Worm (Caenorhabditis elegans): ENCODE measurements around the gene K08E5.6.

K08E5.6 gene

DNA sequence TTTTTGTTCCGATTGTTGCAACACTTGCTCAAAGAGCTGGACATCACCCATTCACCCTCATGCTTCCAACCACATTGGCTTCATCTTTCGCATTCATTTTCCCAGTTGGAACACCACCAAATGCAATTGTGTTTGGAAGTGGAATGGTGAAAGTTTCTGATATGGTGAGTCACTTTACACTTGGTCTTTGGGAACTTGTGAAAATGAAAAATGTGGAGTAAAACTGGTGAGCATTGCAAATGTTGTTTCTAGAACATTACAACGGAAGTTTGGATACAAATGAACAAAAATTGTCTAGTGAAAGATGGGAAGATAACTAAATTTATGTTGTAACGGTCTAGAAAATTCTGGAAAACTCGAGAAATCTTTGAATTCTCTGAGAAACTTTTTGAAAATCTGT is 15.4 kb downstream of the K08E5.6 start:
- TF ChIP-seq T20F7.1 (GFP tag; optimal IDR thresholded peaks at IDR 0.05) = no peak
- TF ChIP-seq sdz-12 (GFP tag; optimal IDR thresholded peaks at IDR 0.05) = no peak
- no peak for TF ChIP-seq hmg-1.1 (GFP tag; IDR thresholded peaks at IDR 0.05)
- peak; percentile 90 for TF ChIP-seq aha-1 (tag)
- no peak for TF ChIP-seq php-3 (GFP tag; IDR thresholded peaks at IDR 0.05)
- TF ChIP-seq unc-62 (GFP tag; optimal IDR thresholded peaks at IDR 0.05 in 1 of 2) = peak in 1 of 2 experiments; percentile 83
- no peak for TF ChIP-seq unc-62 (tag; optimal IDR thresholded peaks at IDR 0.05)
- TF ChIP-seq nhr-237 (tag; optimal IDR thresholded peaks at IDR 0.05) = no peak
- TF ChIP-seq mes-2 (tag; optimal IDR thresholded peaks at IDR 0.05; ENCODE audit: poor library complexity, severe bottlenecking) = no peak
- TF ChIP-seq zfp-3 (GFP tag; conservative IDR thresholded peaks at IDR 0.05) = no peak
- TF ChIP-seq mxl-2 (GFP tag; conservative IDR thresholded peaks at IDR 0.05) = no peak

ce11 chrIII:10160385-10160784 is 19.6 kb downstream of the K08E5.6 start, which contains the start of the genes K08E5.5 and mua-3:
Gene K08E5.5 (minus strand): TSS chrIII:10160485.
Gene mua-3 (plus strand): TSS chrIII:10160697.
- TF ChIP-seq Y105C5A.15 (GFP tag; IDR thresholded peaks at IDR 0.05) (no peak), unc-62 (GFP tag; optimal IDR thresholded peaks at IDR 0.05 in 1 of 2) (peak in 1 of 2 experiments; percentile 38), unc-62 (tag; optimal IDR thresholded peaks at IDR 0.05) (no peak)

DNA sequence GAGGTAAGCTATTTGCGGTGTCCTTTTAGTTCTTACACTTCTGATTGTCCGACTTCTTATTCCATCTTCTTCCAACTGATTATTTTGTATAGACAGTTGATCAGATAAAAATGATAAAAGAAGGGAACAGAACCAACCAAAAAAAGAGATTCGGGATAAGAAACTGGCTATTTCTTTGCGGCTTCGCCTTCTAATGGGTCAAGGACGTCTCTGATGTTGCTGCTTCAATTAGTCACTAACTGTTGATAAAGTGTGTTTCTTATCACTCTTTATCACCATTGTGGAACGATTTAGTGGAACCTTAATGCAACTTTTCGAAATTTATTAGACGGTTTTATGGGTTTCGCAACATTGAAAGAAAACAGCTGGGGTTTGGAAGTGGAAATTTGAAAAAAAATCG is 29.4 kb downstream of the K08E5.6 start:
- TF ChIP-seq set-16 (GFP tag; IDR thresholded peaks at IDR 0.05) (no peak), fkh-10 (GFP tag; optimal IDR thresholded peaks at IDR 0.05) (no peak), aha-1 (tag) (no peak), mxl-3 (GFP tag; optimal IDR thresholded peaks at IDR 0.05) (peak; percentile 58), duxl-1 (tag; optimal IDR thresholded peaks at IDR 0.05; ENCODE audit: poor library complexity) (no peak), Y105C5A.15 (GFP tag; IDR thresholded peaks at IDR 0.05) (no peak), daf-16 (GFP tag; optimal IDR thresholded peaks at IDR 0.05) (no peak), daf-16 (tag; optimal IDR thresholded peaks at IDR 0.05) (no peak), unc-62 (GFP tag; optimal IDR thresholded peaks at IDR 0.05 in 1 of 2) (no peak), unc-62 (tag; optimal IDR thresholded peaks at IDR 0.05) (no peak), ZK337.2 (GFP tag; IDR thresholded peaks at IDR 0.05) (0 out of 2 replicates have a peak, but pooled peaks have one; percentile 34), nhr-28 (tag; optimal IDR thresholded peaks at IDR 0.05) (peak; percentile 38), lim-7 (GFP tag; IDR thresholded peaks at IDR 0.05) (no peak), snpc-4 (tag; optimal IDR thresholded peaks at IDR 0.05) (no peak), saeg-2 (GFP tag; IDR thresholded peaks at IDR 0.05) (no peak), dmd-6 (GFP tag; IDR thresholded peaks at IDR 0.05) (no peak), mdt-29 (GFP tag; IDR thresholded peaks at IDR 0.05) (no peak), Y75B8A.6 (GFP tag; IDR thresholded peaks at IDR 0.05) (no peak), zag-1 (tag; optimal IDR thresholded peaks at IDR 0.05) (no peak), lin-38 (GFP tag; IDR thresholded peaks at IDR 0.05) (no peak), nhr-237 (tag; optimal IDR thresholded peaks at IDR 0.05) (no peak), egl-43 (GFP tag; IDR thresholded peaks at IDR 0.05) (no peak), sdz-12 (GFP tag; optimal IDR thresholded peaks at IDR 0.05) (no peak), ces-1 (GFP tag; optimal IDR thresholded peaks at IDR 0.05) (no peak), dve-1 (tag; optimal IDR thresholded peaks at IDR 0.05; ENCODE audit: insufficient read depth) (no peak), daf-12 (tag; optimal IDR thresholded peaks at IDR 0.05) (no peak)

DNA sequence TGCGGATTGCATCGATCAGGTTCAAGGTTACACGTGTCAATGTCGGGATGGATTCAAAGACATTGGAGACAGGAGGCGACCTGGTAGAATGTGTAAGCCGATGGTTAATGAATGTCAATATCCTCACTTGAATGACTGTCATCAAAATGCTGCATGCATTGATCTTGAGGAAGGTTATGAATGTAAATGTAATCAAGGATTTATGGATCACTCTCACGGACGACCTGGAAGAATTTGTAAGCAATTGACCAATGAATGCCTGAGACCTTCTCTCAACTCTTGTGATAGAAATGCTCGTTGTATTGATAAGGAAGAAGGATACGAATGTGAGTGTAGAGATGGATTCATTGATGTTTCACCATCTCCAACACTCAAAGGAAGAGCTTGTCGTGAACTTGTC is 37.2 kb downstream of the K08E5.6 start:
- TF ChIP-seq mep-1 (tag; optimal IDR thresholded peaks at IDR 0.05) (no peak), unc-62 (GFP tag; optimal IDR thresholded peaks at IDR 0.05 in 1 of 2) (peak in 1 of 2 experiments; percentile 99), unc-62 (tag; optimal IDR thresholded peaks at IDR 0.05) (no peak), lir-3 (tag; optimal IDR thresholded peaks at IDR 0.05) (no peak)

DNA sequence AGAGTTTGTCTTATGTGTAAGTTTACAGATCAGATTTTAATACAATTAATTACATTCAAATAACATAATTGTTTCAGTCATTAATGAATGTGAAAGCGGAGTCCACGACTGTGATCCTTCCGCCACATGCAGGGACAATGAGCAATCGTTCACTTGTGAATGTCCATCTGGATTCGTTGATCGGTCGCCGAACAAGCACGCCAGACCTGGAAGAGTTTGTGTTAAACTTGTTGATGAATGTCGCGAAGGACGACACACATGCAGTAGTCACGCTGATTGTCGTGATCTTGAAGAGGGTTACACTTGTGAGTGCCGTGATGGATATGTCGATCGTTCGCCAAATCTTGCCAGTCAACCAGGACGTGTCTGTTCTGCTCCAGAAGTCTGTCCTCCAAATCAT is 37.7 kb downstream of the K08E5.6 start:
- TF ChIP-seq ztf-11 (tag; optimal IDR thresholded peaks at IDR 0.05) = no peak
- peak in 1 of 2 experiments; percentile 19 for TF ChIP-seq unc-62 (GFP tag; optimal IDR thresholded peaks at IDR 0.05 in 1 of 2)
- TF ChIP-seq unc-62 (tag; optimal IDR thresholded peaks at IDR 0.05) = no peak
- TF ChIP-seq snpc-4 (tag; optimal IDR thresholded peaks at IDR 0.05) = no peak
- TF ChIP-seq aha-1 (tag) = peak; percentile 95
- TF ChIP-seq lin-13 (GFP tag; optimal IDR thresholded peaks at IDR 0.05) = no peak
